Fruit fly (Drosophila melanogaster) whole organism, embryonic: ENCODE measurements around the gene CG43136.

Experiments
- CG10321 ChIP-seq: fragments of 200-800 bp; sonication (Bioruptor generic); IDR thresholded peaks from 2 replicates; pipeline ENCODE4 v1.3.6; 2022; ENCODE audit warnings: missing biosample characterization, missing genetic modification characterization
- D19B ChIP-seq: fragments of 200-800 bp; sonication (Bioruptor generic); optimal IDR thresholded peaks from 2 replicates; lab custom pipeline; 2017; ENCODE audit warnings: missing biosample characterization, mild to moderate bottlenecking, missing genetic modification characterization

dm6 chrX:5866095-5866494 is 12.5 kb downstream of the CG43136 start:
- TF ChIP-seq CG10321 (GFP tag; lab: Robert Waterston, UW) (no peak), D19B (GFP tag; lab: Kevin White, UChicago) (no peak)
